Worm (Caenorhabditis elegans) whole organism, L3 larva: Measurements from ENCODE around the gene bas-1.

Source experiments
- R02D3.7 ChIP-seq: fragments of 150-350 bp; optimal IDR thresholded peaks from 2 replicates; lab custom pipeline; 2014; ENCODE audit warnings: missing biosample characterization, missing genetic modification characterization
- ZK546.5 ChIP-seq: sonication (generic microtip); optimal IDR thresholded peaks from 2 replicates; lab custom pipeline; 2017; ENCODE audit warnings: missing biosample characterization, missing genetic modification characterization
- aly-2 ChIP-seq: fragments of 150-350 bp; optimal IDR thresholded peaks from 2 replicates; lab custom pipeline; 2014; ENCODE audit warnings: missing biosample characterization, missing genetic modification characterization
- ama-1 ChIP-seq: fragments of 150-350 bp; optimal IDR thresholded peaks from 2 replicates; lab custom pipeline; 2018
- ceh-16 ChIP-seq: sonication (generic microtip); optimal IDR thresholded peaks from 2 replicates; lab custom pipeline; 2017; ENCODE audit warnings: missing biosample characterization, missing genetic modification characterization
- ceh-28 ChIP-seq: fragments of 150-350 bp; optimal IDR thresholded peaks from 2 replicates; lab custom pipeline; 2014; ENCODE audit warnings: missing biosample characterization, missing genetic modification reagents, missing genetic modification characterization
- daf-12 ChIP-seq: fragments of 150-350 bp; optimal IDR thresholded peaks from 2 replicates; lab custom pipeline; 2014; ENCODE audit warnings: missing biosample characterization, missing genetic modification reagents, missing genetic modification characterization
- egl-27 ChIP-seq: sonication (generic microtip); optimal IDR thresholded peaks from 4 replicates; lab custom pipeline; 2017; ENCODE audit warnings: missing biosample characterization, missing genetic modification reagents, missing genetic modification characterization
- egl-5 ChIP-seq: fragments of 150-350 bp; optimal IDR thresholded peaks from 2 replicates; lab custom pipeline; 2017; ENCODE audit warnings: missing biosample characterization, missing genetic modification reagents, missing genetic modification characterization, inconsistent platforms
- elt-1 ChIP-seq: fragments of 150-350 bp; optimal IDR thresholded peaks from 2 replicates; lab custom pipeline; 2014; ENCODE audit warnings: missing biosample characterization, missing genetic modification characterization
- elt-2 ChIP-seq: sonication (generic microtip); optimal IDR thresholded peaks from 2 replicates; lab custom pipeline; 2016; ENCODE audit warnings: missing genetic modification reagents, mild to moderate bottlenecking, missing genetic modification characterization, missing compliant biosample characterization
- eor-1 ChIP-seq, 2 experiments: fragments of 150-350 bp; optimal IDR thresholded peaks; 2 replicates each; lab custom pipeline; 2014 to 2018; ENCODE audit warnings: missing biosample characterization in 2 of 2, missing genetic modification characterization in 2 of 2
- fkh-10 ChIP-seq: sonication (generic microtip); optimal IDR thresholded peaks from 2 replicates; lab custom pipeline; 2017; ENCODE audit warnings: missing biosample characterization, missing genetic modification reagents, missing genetic modification characterization
- fkh-2 ChIP-seq: fragments of 150-350 bp; optimal IDR thresholded peaks from 2 replicates; lab custom pipeline; 2014; ENCODE audit warnings: missing biosample characterization, missing genetic modification reagents, missing genetic modification characterization
- fos-1 ChIP-seq: fragments of 150-350 bp; optimal IDR thresholded peaks from 2 replicates; lab custom pipeline; 2014; ENCODE audit warnings: missing biosample characterization, missing genetic modification characterization
- hmg-11 ChIP-seq: sonication (generic microtip); optimal IDR thresholded peaks from 2 replicates; lab custom pipeline; 2016; ENCODE audit warnings: missing genetic modification characterization, missing compliant biosample characterization
- lin-15B ChIP-seq: fragments of 150-350 bp; optimal IDR thresholded peaks from 2 replicates; lab custom pipeline; 2014; ENCODE audit warnings: missing biosample characterization, missing genetic modification characterization
- lin-39 ChIP-seq: fragments of 150-350 bp; optimal IDR thresholded peaks from 2 replicates; lab custom pipeline; 2018; ENCODE audit warnings: missing biosample characterization, missing genetic modification reagents, missing genetic modification characterization
- lsy-12 ChIP-seq: sonication (generic microtip); optimal IDR thresholded peaks from 2 replicates; lab custom pipeline; 2016; ENCODE audit warnings: mild to moderate bottlenecking, missing genetic modification characterization, missing compliant biosample characterization
- mdl-1 ChIP-seq: fragments of 150-350 bp; optimal IDR thresholded peaks from 2 replicates; lab custom pipeline; 2014; ENCODE audit warnings: missing biosample characterization, missing genetic modification characterization
- nhr-11 ChIP-seq: fragments of 150-350 bp; optimal IDR thresholded peaks from 2 replicates; lab custom pipeline; 2014; ENCODE audit warnings: missing biosample characterization, missing genetic modification characterization
- nhr-12 ChIP-seq: fragments of 150-350 bp; optimal IDR thresholded peaks from 2 replicates; lab custom pipeline; 2014; ENCODE audit warnings: missing biosample characterization, missing genetic modification characterization
- nhr-23 ChIP-seq: fragments of 150-350 bp; optimal IDR thresholded peaks from 2 replicates; lab custom pipeline; 2014; ENCODE audit warnings: missing biosample characterization, missing genetic modification reagents, missing genetic modification characterization
- nhr-237 ChIP-seq: fragments of 150-350 bp; optimal IDR thresholded peaks from 2 replicates; lab custom pipeline; 2014; ENCODE audit warnings: missing biosample characterization, missing genetic modification characterization
- nhr-25 ChIP-seq: sonication (generic microtip); optimal IDR thresholded peaks from 2 replicates; lab custom pipeline; 2017; ENCODE audit warnings: missing biosample characterization, missing genetic modification characterization
- nhr-28 ChIP-seq: fragments of 150-350 bp; optimal IDR thresholded peaks from 2 replicates; lab custom pipeline; 2014; ENCODE audit warnings: missing biosample characterization, missing genetic modification characterization
- nhr-43 ChIP-seq: sonication (generic microtip); optimal IDR thresholded peaks from 2 replicates; lab custom pipeline; 2016; ENCODE audit warnings: mild to moderate bottlenecking, missing genetic modification characterization, missing compliant biosample characterization; ENCODE audit not compliant: poor library complexity, severe bottlenecking
- nhr-67 ChIP-seq: fragments of 150-350 bp; optimal IDR thresholded peaks from 2 replicates; lab custom pipeline; 2014; ENCODE audit warnings: missing biosample characterization, missing genetic modification characterization
- nhr-77 ChIP-seq: fragments of 150-350 bp; optimal IDR thresholded peaks from 2 replicates; lab custom pipeline; 2014; ENCODE audit warnings: missing biosample characterization, missing genetic modification characterization
- pha-4 ChIP-seq: fragments of 150-350 bp; optimal IDR thresholded peaks from 2 replicates; lab custom pipeline; 2014; ENCODE audit warnings: missing biosample characterization, missing genetic modification reagents, missing genetic modification characterization
- pqm-1 ChIP-seq: fragments of 150-350 bp; optimal IDR thresholded peaks from 2 replicates; lab custom pipeline; 2017; ENCODE audit warnings: missing biosample characterization, missing genetic modification characterization, inconsistent platforms
- sea-2 ChIP-seq: fragments of 150-350 bp; sonication (generic microtip); optimal IDR thresholded peaks from 4 replicates; lab custom pipeline; 2014; ENCODE audit warnings: missing biosample characterization, missing genetic modification reagents, missing genetic modification characterization
- unc-39 ChIP-seq: sonication (generic microtip); optimal IDR thresholded peaks from 4 replicates; lab custom pipeline; 2017; ENCODE audit warnings: missing biosample characterization, missing genetic modification characterization
- unc-62 ChIP-seq: fragments of 150-350 bp; sonication (generic microtip); optimal IDR thresholded peaks from 4 replicates; lab custom pipeline; 2014; ENCODE audit warnings: missing biosample characterization, missing genetic modification reagents, missing genetic modification characterization
- ztf-11 ChIP-seq: fragments of 150-350 bp; optimal IDR thresholded peaks from 2 replicates; lab custom pipeline; 2014; ENCODE audit warnings: missing biosample characterization, missing genetic modification characterization

bas-1 gene

DNA sequence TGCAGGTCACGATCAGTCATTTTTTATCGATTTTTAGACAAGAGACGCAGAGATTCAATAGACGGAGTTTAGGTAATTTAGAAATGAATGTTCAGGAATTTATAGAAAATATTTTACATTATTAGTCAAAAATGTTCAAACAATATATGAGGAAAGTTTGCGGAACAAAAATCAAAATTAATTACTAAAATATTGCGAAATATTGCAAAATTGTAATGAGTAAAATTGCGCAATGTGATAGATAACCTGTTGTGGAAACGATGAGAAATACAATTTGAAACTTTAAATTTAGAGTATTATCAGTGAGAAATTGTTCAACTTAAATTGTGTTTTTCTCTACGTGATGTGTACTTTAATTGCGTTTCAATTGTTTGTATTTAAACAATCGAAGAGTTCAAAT is 31.0 kb upstream of the bas-1 start, which contains the start of gene F56D2.5:
TSS of gene F56D2.5 (minus strand) at position 371 of the 400 bp plus-strand sequence.
- no peak for TF ChIP-seq sea-2 (GFP tag; lab: Kevin White, UChicago)
- peak; percentile 69 for TF ChIP-seq ceh-28 (tag; lab: Kevin White, UChicago)
- no peak for TF ChIP-seq egl-5 (tag; lab: Kevin White, UChicago)

ce11 chrIII:5582766-5583165 is 29.3 kb upstream of the bas-1 start, which contains the start of the genes F56D2.8 and uev-2:
Gene F56D2.8, minus strand, starts transcription at chrIII:5582866.
Gene uev-2, plus strand, starts transcription at chrIII:5583125.
- TF ChIP-seq nhr-25 (tag; lab: Kevin White, UChicago) (no peak), ceh-28 (tag; lab: Kevin White, UChicago) (no peak), unc-39 (tag; lab: Kevin White, UChicago) (no peak), fkh-10 (GFP tag; lab: Kevin White, UChicago) (no peak), ceh-16 (tag; lab: Kevin White, UChicago) (no peak), nhr-11 (no peak), nhr-237 (tag; lab: Kevin White, UChicago) (no peak), lin-39 (tag; lab: Kevin White, UChicago) (no peak), ztf-11 (tag; lab: Kevin White, UChicago) (no peak), hmg-11 (tag; lab: Kevin White, UChicago) (no peak), ZK546.5 (tag; lab: Kevin White, UChicago) (no peak), nhr-23 (no peak), R02D3.7 (no peak), elt-1 (tag; lab: Kevin White, UChicago) (no peak), elt-2 (tag; lab: Kevin White, UChicago) (no peak), ama-1 (lab: Kevin White, UChicago) (no peak), nhr-43 (tag; lab: Kevin White, UChicago) (no peak), unc-62 (no peak), lsy-12 (tag; lab: Kevin White, UChicago) (no peak), daf-12 (tag; lab: Kevin White, UChicago) (no peak)

ce11 chrIII:5584647-5585046 is 27.4 kb upstream of the bas-1 start, which contains the start of gene F56D2.3:
Gene F56D2.3, plus strand, starts transcription at chrIII:5584947.
- peak; percentile 2 for TF ChIP-seq pha-4 (tag; lab: Kevin White, UChicago)
- no peak for TF ChIP-seq aly-2 (tag; lab: Kevin White, UChicago)
- TF ChIP-seq nhr-23 = no peak
- TF ChIP-seq fkh-2 (tag; lab: Kevin White, UChicago) = no peak
- TF ChIP-seq, all 47 proteins: peak for 1

DNA sequence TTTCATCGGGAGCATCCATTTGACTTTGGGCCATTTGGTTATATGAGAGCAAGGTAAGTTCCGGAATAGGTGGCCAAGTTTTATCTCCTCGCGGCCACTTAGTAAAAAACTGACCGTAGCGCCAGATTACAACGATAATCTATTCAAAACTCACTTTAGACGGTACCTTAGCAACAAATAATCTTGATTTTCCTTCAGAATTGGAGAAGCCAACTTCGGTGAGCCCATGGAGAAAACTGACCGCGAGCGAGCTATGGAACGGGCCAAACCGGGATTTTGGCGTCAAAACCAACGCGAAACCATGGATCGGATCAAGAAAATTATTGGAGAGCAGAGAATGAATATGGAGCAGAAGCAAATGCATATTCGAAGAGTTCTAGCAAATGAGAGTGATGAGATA is 26.4 kb upstream of the bas-1 start:
- no peak for TF ChIP-seq ztf-11 (tag; lab: Kevin White, UChicago)
- no peak for TF ChIP-seq R02D3.7
- no peak for TF ChIP-seq nhr-12 (tag; lab: Kevin White, UChicago)
- no peak for TF ChIP-seq nhr-77 (tag; lab: Kevin White, UChicago)
- no peak for TF ChIP-seq lin-39 (tag; lab: Kevin White, UChicago)
- TF ChIP-seq pqm-1 (tag; lab: Kevin White, UChicago) = no peak
- TF ChIP-seq eor-1 (tag; optimal IDR thresholded peaks at IDR 0.05; lab: Kevin White, UChicago) = no peak
- no peak for TF ChIP-seq egl-5 (tag; lab: Kevin White, UChicago)
- TF ChIP-seq nhr-28 (tag; lab: Kevin White, UChicago) = no peak
- no peak for TF ChIP-seq ceh-28 (tag; lab: Kevin White, UChicago)
- no peak for TF ChIP-seq ceh-16 (tag; lab: Kevin White, UChicago)

ce11 chrIII:5586925-5587324 is 25.1 kb upstream of the bas-1 start, which contains the start of gene F56D2.2:
Gene F56D2.2, plus strand, starts transcription at chrIII:5587263.
- TF ChIP-seq lin-15B (tag; lab: Kevin White, UChicago) (peak; percentile 39), mdl-1 (tag; lab: Kevin White, UChicago) (no peak), pha-4 (tag; lab: Kevin White, UChicago) (peak; percentile 54)

DNA sequence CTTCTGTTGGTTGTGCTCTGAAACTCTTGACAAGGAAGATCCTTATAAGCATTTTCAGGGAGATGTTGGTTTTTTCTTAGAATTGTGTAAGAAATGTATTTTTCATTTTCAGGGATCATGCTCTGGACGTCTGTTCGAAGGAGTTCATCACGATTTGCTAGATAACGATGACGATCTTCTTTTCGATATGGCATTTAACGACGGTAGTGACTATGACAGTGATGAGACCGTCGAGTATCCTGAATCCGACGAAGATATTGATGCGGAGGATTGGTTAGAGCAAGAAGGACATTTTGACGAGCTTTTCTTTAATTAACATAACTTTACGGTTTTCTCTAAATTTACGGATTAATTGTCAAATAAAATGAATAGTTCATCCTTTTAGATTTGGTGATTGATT is 23.3 kb upstream of the bas-1 start:
- TF ChIP-seq fkh-10 (GFP tag; lab: Kevin White, UChicago) = no peak
- no peak for TF ChIP-seq fos-1 (tag; lab: Kevin White, UChicago)
- TF ChIP-seq unc-39 (tag; lab: Kevin White, UChicago) = no peak
- no peak for TF ChIP-seq egl-27
- TF ChIP-seq pha-4 (tag; lab: Kevin White, UChicago) = no peak
- TF ChIP-seq nhr-25 (tag; lab: Kevin White, UChicago) = no peak
- TF ChIP-seq R02D3.7 = no peak
- no peak for TF ChIP-seq ZK546.5 (tag; lab: Kevin White, UChicago)
- no peak for TF ChIP-seq nhr-67 (tag; lab: Kevin White, UChicago)
